Fruit fly (Drosophila melanogaster): ENCODE data around the gene CG6299.
A peak's percentile ranks its signal among the peaks of the same experiment; 100 is the strongest.

Gene CG6299

DNA sequence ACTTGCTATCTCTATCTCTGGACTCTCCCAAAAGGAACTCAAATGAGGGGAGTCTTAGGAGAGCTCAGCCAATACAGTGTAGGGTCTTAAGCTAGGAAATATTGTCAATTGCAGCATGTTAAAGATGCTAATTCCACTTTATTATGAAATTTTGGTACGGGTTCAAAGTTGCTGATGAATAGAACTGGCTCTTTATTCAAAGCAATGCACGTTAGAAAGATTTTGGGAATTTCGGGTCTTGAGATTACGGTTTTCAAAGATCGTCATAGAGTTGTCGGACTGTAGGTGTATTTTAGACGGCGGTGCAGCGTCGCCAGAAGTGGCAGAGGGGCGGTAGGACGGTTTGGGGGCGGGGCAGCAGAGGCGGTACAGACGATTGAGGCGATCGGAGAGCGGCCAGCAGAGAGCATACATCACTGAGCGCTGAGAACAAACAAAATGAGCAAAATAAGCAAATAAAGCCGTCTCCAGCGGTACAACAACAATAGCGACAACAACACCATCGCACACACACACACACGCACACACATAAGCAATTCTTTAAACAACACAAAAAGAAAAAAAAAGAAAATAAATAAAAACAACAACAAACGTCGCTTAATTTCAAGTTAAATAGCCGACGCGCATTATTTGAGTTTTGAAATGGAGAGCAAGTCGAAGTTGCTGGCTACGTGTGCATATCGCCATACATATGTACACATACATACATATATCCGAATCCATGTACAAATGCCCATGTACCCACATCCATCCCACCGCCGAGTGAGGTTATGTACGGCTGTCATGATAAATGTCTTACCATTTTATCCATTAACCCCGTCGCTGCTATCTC is 35.1 kb downstream of the CG6299 start (continued):
- TF ChIP-seq HHEX (GFP tag; optimal IDR thresholded peaks at IDR 0.05) (no peak), D19B (GFP tag; optimal IDR thresholded peaks at IDR 0.05) (no peak), CG10979 (tag; optimal IDR thresholded peaks at IDR 0.05) (no peak), CG12744 (GFP tag; optimal IDR thresholded peaks at IDR 0.05) (no peak), pzg (GFP tag; optimal IDR thresholded peaks at IDR 0.05) (no peak), CG4707 (GFP tag; optimal IDR thresholded peaks at IDR 0.05) (no peak), stwl (tag; optimal IDR thresholded peaks at IDR 0.05) (no peak), sob (GFP tag; IDR thresholded peaks at IDR 0.05) (no peak), CG9817 (tag; optimal IDR thresholded peaks at IDR 0.05) (no peak), CG8388 (GFP tag; optimal IDR thresholded peaks at IDR 0.05) (no peak), CG11456 (GFP tag; IDR thresholded peaks at IDR 0.05) (no peak), CG30403 (GFP tag; optimal IDR thresholded peaks at IDR 0.05) (peak; percentile 15), Oli (tag; optimal IDR thresholded peaks at IDR 0.05) (no peak), CG17612 (GFP tag; IDR thresholded peaks at IDR 0.05) (no peak), CG5953 (GFP tag; IDR thresholded peaks at IDR 0.05) (0 out of 2 replicates have a peak, but pooled peaks have one; percentile 20), kni (GFP tag; optimal IDR thresholded peaks at IDR 0.05) (peak; percentile 48), CG6254 (GFP tag; optimal IDR thresholded peaks at IDR 0.05) (peak; percentile 20), CG2889 (GFP tag; IDR thresholded peaks at IDR 0.05) (no peak)

DNA sequence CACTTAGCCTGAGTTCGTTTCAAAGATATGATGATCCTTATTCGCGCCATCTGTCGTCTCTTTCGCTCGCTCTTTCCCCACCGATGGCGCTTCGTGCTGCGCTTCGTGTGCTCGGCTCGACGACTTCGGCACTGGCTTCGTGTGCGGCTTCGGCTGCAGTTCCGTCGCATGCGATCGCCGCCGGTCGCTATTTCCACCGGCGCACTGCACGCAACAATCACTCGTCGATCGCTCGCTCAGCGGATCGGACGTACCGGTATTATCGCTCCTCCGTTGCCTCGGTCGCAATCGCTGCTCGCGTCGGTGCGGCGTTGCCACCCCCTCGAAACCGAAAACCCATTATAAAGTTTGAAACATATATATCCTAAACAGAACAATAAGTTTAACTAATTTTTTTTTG is 36.3 kb downstream of the CG6299 start:
- TF ChIP-seq CG1647 (GFP tag; optimal IDR thresholded peaks at IDR 0.05) (no peak), dmrt11E (tag; optimal IDR thresholded peaks at IDR 0.05) (peak; percentile 15), bbx (GFP tag; IDR thresholded peaks at IDR 0.05; ENCODE audit: partially characterized antibody) (0 out of 2 replicates have a peak, but pooled peaks have one; percentile 33), hth (optimal IDR thresholded peaks at IDR 0.05) (no peak), twi (tag; optimal IDR thresholded peaks at IDR 0.05) (peak; percentile 44), CG6854 (GFP tag; optimal IDR thresholded peaks at IDR 0.05) (no peak), Sry-β (GFP tag; optimal IDR thresholded peaks at IDR 0.05) (no peak), ttk (GFP tag; IDR thresholded peaks at IDR 0.05) (peak; percentile 42; the same call in 1 of the 2 replicates), cg (GFP tag; optimal IDR thresholded peaks at IDR 0.05) (no peak), TFAM (GFP tag; optimal IDR thresholded peaks at IDR 0.05) (no peak), HHEX (GFP tag; optimal IDR thresholded peaks at IDR 0.05) (peak; percentile 1), fd3F (GFP tag; optimal IDR thresholded peaks at IDR 0.05) (no peak), knrl (GFP tag; IDR thresholded peaks at IDR 0.05; ENCODE audit: partially characterized antibody) (no peak), org-1 (GFP tag; optimal IDR thresholded peaks at IDR 0.05) (no peak), kni (GFP tag; optimal IDR thresholded peaks at IDR 0.05) (peak; percentile 5), Dbx (GFP tag; IDR thresholded peaks at IDR 0.05) (no peak), Sin3A (optimal IDR thresholded peaks at IDR 0.05) (no peak), CG43689 (GFP tag; IDR thresholded peaks at IDR 0.05) (no peak), sr (GFP tag; IDR thresholded peaks at IDR 0.05) (peak; percentile 28; the same call in 1 of the 3 replicates), CG6791 (GFP tag; IDR thresholded peaks at IDR 0.05; ENCODE audit: partially characterized antibody) (no peak), Ssrp (tag; optimal IDR thresholded peaks at IDR 0.05) (no peak), chinmo (GFP tag; IDR thresholded peaks at IDR 0.05; ENCODE audit: partially characterized antibody) (peak; percentile 82; the same call in 3 of the 4 replicates), CG7357 (GFP tag; IDR thresholded peaks at IDR 0.05) (0 out of 3 replicates have a peak, but pooled peaks have one; percentile 17), seq (GFP tag; IDR thresholded peaks at IDR 0.05) (no peak), CG14441 (GFP tag; IDR thresholded peaks at IDR 0.05) (no peak), vnd (GFP tag; IDR thresholded peaks at IDR 0.05; ENCODE audit: partially characterized antibody) (no peak), Stat92E (GFP tag; optimal IDR thresholded peaks at IDR 0.05) (peak in 1 of 3 experiments; percentile 32), CG1603 (tag; optimal IDR thresholded peaks at IDR 0.05) (peak; percentile 46), schlank (tag; optimal IDR thresholded peaks at IDR 0.05) (no peak), CG5180 (GFP tag; optimal IDR thresholded peaks at IDR 0.05) (peak; percentile 43), chn (GFP tag; optimal IDR thresholded peaks at IDR 0.05) (peak; percentile 30), CG2202 (tag; optimal IDR thresholded peaks at IDR 0.05) (no peak)
